Fruit fly (Drosophila melanogaster) Kc167 (cell line): ENCODE data around the gene Pex23.

Source experiments
- Sin3A ChIP-seq: fragments of >200 bp; optimal IDR thresholded peaks from 2 replicates; lab custom pipeline; 2018; ENCODE audit warnings: missing external identifiers
- psq ChIP-seq: fragments of >200 bp; optimal IDR thresholded peaks from 2 replicates; lab custom pipeline; 2017; ENCODE audit warnings: missing external identifiers
- ttk ChIP-seq: sonication (Bioruptor generic); optimal IDR thresholded peaks from 2 replicates; lab custom pipeline; 2017; ENCODE audit warnings: missing external identifiers

DNA sequence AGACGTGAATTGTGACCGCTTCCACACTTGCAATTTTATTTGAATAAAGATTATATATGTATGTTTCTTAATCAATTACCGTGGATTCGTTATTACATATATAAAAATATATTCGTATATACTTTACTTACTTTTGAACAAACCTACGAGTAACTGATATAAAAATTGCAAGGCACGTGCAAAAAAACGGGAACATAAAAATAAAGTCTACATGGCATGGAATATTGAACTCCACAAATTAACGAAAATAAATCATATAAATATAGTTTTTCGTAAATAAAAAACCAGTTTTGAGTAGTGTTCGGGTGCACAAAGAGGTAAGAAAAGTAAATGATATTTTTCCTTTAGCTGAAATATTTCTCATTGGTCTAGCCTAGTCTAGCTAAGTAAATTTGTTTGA, 40.4 kb upstream of the Pex23 start, which contains the start of gene Spn77Bc:
- TF ChIP-seq psq (lab: Kevin White, UChicago): no peak
- TF ChIP-seq ttk: no peak
- no peak for TF ChIP-seq Sin3A (lab: Kevin White, UChicago)
